Fruit fly (Drosophila melanogaster) whole organism, embryonic: Measurements from ENCODE around the gene CG14668.

ENCODE experiments used
- Abd-B ChIP-seq: fragments of 200-800 bp; sonication (Bioruptor generic); optimal IDR thresholded peaks from 2 replicates; lab custom pipeline; 2018; ENCODE audit warnings: missing biosample characterization, mild to moderate bottlenecking, missing genetic modification characterization, moderate library complexity
- Aef1 ChIP-seq: fragments of 200-800 bp; sonication (Bioruptor generic); IDR thresholded peaks from 3 replicates; pipeline ENCODE4 v1.3.6; 2022; ENCODE audit warnings: missing biosample characterization, missing genetic modification characterization
- B-H2 ChIP-seq: fragments of 200-800 bp; sonication (Bioruptor generic); optimal IDR thresholded peaks from 2 replicates; lab custom pipeline; 2018; ENCODE audit warnings: missing biosample characterization, mild to moderate bottlenecking, missing genetic modification characterization
- CG1024 ChIP-seq: fragments of 200-800 bp; sonication (Bioruptor generic); IDR thresholded peaks from 2 replicates; pipeline ENCODE4 v1.3.6; 2022; ENCODE audit warnings: missing biosample characterization, missing genetic modification characterization
- CG10321 ChIP-seq: fragments of 200-800 bp; sonication (Bioruptor generic); IDR thresholded peaks from 2 replicates; pipeline ENCODE4 v1.3.6; 2022; ENCODE audit warnings: missing biosample characterization, missing genetic modification characterization
- CG1233 ChIP-seq: fragments of 200-800 bp; sonication (Bioruptor generic); optimal IDR thresholded peaks from 4 replicates; lab custom pipeline; 2018; ENCODE audit warnings: missing biosample characterization, mild to moderate bottlenecking, missing genetic modification characterization
- CG13123 ChIP-seq: fragments of 200-800 bp; sonication (Bioruptor generic); optimal IDR thresholded peaks from 2 replicates; lab custom pipeline; 2016; ENCODE audit warnings: missing biosample characterization, missing genetic modification characterization
- CG13775 ChIP-seq: fragments of 200-800 bp; sonication (Bioruptor generic); optimal IDR thresholded peaks from 3 replicates; lab custom pipeline; 2017; ENCODE audit warnings: missing biosample characterization, mild to moderate bottlenecking, missing genetic modification characterization
- CG16813 ChIP-seq: fragments of 200-800 bp; sonication (Bioruptor generic); IDR thresholded peaks from 3 replicates; pipeline ENCODE4 v1.3.6; 2022; ENCODE audit warnings: missing biosample characterization, missing genetic modification characterization; ENCODE audit not compliant: partially characterized antibody
- CG2712 ChIP-seq: fragments of 200-800 bp; optimal IDR thresholded peaks from 3 replicates; lab custom pipeline; 2019; ENCODE audit warnings: missing biosample characterization, mild to moderate bottlenecking, missing genetic modification characterization, moderate library complexity
- CG30403 ChIP-seq: fragments of 200-800 bp; sonication (Bioruptor generic); optimal IDR thresholded peaks from 3 replicates; lab custom pipeline; 2016; ENCODE audit warnings: missing biosample characterization, missing genetic modification characterization
- CG33213 ChIP-seq: fragments of 200-800 bp; sonication (Bioruptor generic); optimal IDR thresholded peaks from 3 replicates; lab custom pipeline; 2016; ENCODE audit warnings: missing biosample characterization, missing genetic modification characterization
- CG34376 ChIP-seq: fragments of 200-800 bp; sonication (Bioruptor generic); optimal IDR thresholded peaks from 2 replicates; lab custom pipeline; 2018; ENCODE audit warnings: missing biosample characterization, mild to moderate bottlenecking, missing genetic modification characterization
- CG4854 ChIP-seq: fragments of 200-800 bp; sonication (Bioruptor generic); optimal IDR thresholded peaks from 2 replicates; lab custom pipeline; 2016; ENCODE audit warnings: missing biosample characterization, missing genetic modification characterization, inconsistent platforms
- CG5245 ChIP-seq: fragments of 200-800 bp; sonication (Bioruptor generic); optimal IDR thresholded peaks from 3 replicates; lab custom pipeline; 2016; ENCODE audit warnings: missing biosample characterization, missing genetic modification characterization
- CG7556 ChIP-seq: fragments of 200-800 bp; sonication (Bioruptor generic); optimal IDR thresholded peaks from 2 replicates; lab custom pipeline; 2017; ENCODE audit warnings: missing biosample characterization, mild to moderate bottlenecking, missing genetic modification characterization
- CG7786 ChIP-seq: fragments of 200-800 bp; sonication (Bioruptor generic); optimal IDR thresholded peaks from 2 replicates; lab custom pipeline; 2016; ENCODE audit warnings: missing biosample characterization, missing genetic modification characterization
- CG7963 ChIP-seq: fragments of 200-800 bp; sonication (Bioruptor generic); IDR thresholded peaks from 3 replicates; pipeline ENCODE4 v1.3.6; 2022; ENCODE audit warnings: missing biosample characterization, missing genetic modification characterization; ENCODE audit not compliant: partially characterized antibody
- CG8359 ChIP-seq: fragments of 200-800 bp; sonication (Bioruptor generic); optimal IDR thresholded peaks from 2 replicates; lab custom pipeline; 2017; ENCODE audit warnings: missing biosample characterization, mild to moderate bottlenecking, missing genetic modification characterization, borderline replicate concordance
- CG8388 ChIP-seq: fragments of 200-800 bp; sonication (Bioruptor generic); optimal IDR thresholded peaks from 2 replicates; lab custom pipeline; 2019; ENCODE audit warnings: missing biosample characterization, mild to moderate bottlenecking, missing genetic modification characterization, moderate library complexity
- Dbx ChIP-seq: fragments of 200-800 bp; sonication (Bioruptor generic); IDR thresholded peaks from 3 replicates; pipeline ENCODE4 v1.3.6; 2022; ENCODE audit warnings: missing biosample characterization, missing genetic modification characterization
- ERR ChIP-seq: fragments of 200-800 bp; sonication (Bioruptor generic); optimal IDR thresholded peaks from 2 replicates; lab custom pipeline; 2016; ENCODE audit warnings: missing biosample characterization, missing genetic modification characterization
- Fer2 ChIP-seq: fragments of 200-800 bp; sonication (Bioruptor generic); optimal IDR thresholded peaks from 2 replicates; lab custom pipeline; 2018; ENCODE audit warnings: missing biosample characterization, mild to moderate bottlenecking, missing genetic modification characterization, moderate library complexity
- H15 ChIP-seq: fragments of 200-800 bp; sonication (Bioruptor generic); IDR thresholded peaks from 3 replicates; pipeline ENCODE4 v1.3.6; 2022; ENCODE audit warnings: missing biosample characterization, missing genetic modification characterization
- HLHmδ ChIP-seq: fragments of 200-800 bp; sonication (Bioruptor generic); optimal IDR thresholded peaks from 2 replicates; lab custom pipeline; 2018; ENCODE audit warnings: missing biosample characterization, mild to moderate bottlenecking, missing genetic modification characterization, moderate library complexity
- Hey ChIP-seq: fragments of 200-800 bp; sonication (Bioruptor generic); optimal IDR thresholded peaks from 3 replicates; lab custom pipeline; 2018; ENCODE audit warnings: missing biosample characterization, mild to moderate bottlenecking, missing genetic modification characterization
- Hr78 ChIP-seq, 2 experiments: fragments of 200-800 bp in 1 of 2; fragments of >200 bp in 1 of 2; sonication (Bioruptor generic) in 1 of 2; optimal IDR thresholded peaks; 2 replicates each; lab custom pipeline; 2017 to 2019; ENCODE audit warnings: missing biosample characterization in 2 of 2, missing genetic modification characterization in 2 of 2, mild to moderate bottlenecking in 1 of 2, moderate library complexity in 1 of 2
- Mad ChIP-seq: fragments of 200-800 bp; sonication (Bioruptor generic); optimal IDR thresholded peaks from 2 replicates; lab custom pipeline; 2016; ENCODE audit warnings: missing biosample characterization, missing genetic modification characterization
- Nf-YA ChIP-seq: fragments of 200-800 bp; sonication (Bioruptor generic); IDR thresholded peaks from 2 replicates; pipeline ENCODE4 v1.3.6; 2022; ENCODE audit warnings: missing biosample characterization, missing genetic modification characterization
- Ptx1 ChIP-seq: fragments of 200-800 bp; sonication (Bioruptor generic); IDR thresholded peaks from 2 replicates; pipeline ENCODE4 v1.3.6; 2022; ENCODE audit warnings: missing biosample characterization, missing genetic modification characterization
- Sin3A ChIP-seq: fragments of >200 bp; optimal IDR thresholded peaks from 2 replicates; lab custom pipeline; 2018
- Six4 ChIP-seq: fragments of 200-800 bp; sonication (Bioruptor generic); optimal IDR thresholded peaks from 2 replicates; lab custom pipeline; 2016; ENCODE audit warnings: missing biosample characterization, missing genetic modification characterization
- ase ChIP-seq: fragments of 200-800 bp; sonication (Bioruptor generic); IDR thresholded peaks from 3 replicates; pipeline ENCODE4 v1.3.6; 2022; ENCODE audit warnings: missing biosample characterization, missing genetic modification characterization
- dmrt99B ChIP-seq: fragments of 200-800 bp; sonication (Bioruptor generic); optimal IDR thresholded peaks from 2 replicates; lab custom pipeline; 2018; ENCODE audit warnings: missing biosample characterization, mild to moderate bottlenecking, missing genetic modification characterization, moderate library complexity
- dpn ChIP-seq, 2 experiments: fragments of 200-800 bp; sonication (Bioruptor generic); optimal IDR thresholded peaks; 3 replicates each; lab custom pipeline; 2016; ENCODE audit warnings: missing biosample characterization in 2 of 2, missing genetic modification characterization in 2 of 2
- dysf ChIP-seq: fragments of 200-800 bp; sonication (Bioruptor generic); IDR thresholded peaks from 3 replicates; pipeline ENCODE4 v1.3.6; 2022; ENCODE audit warnings: missing biosample characterization, missing genetic modification characterization
- hbn ChIP-seq: fragments of 200-800 bp; sonication (Bioruptor generic); IDR thresholded peaks from 2 replicates; pipeline ENCODE4 v1.3.6; 2022; ENCODE audit warnings: missing biosample characterization, missing genetic modification characterization; ENCODE audit not compliant: partially characterized antibody
- ind ChIP-seq: fragments of 200-800 bp; sonication (Bioruptor generic); optimal IDR thresholded peaks from 3 replicates; lab custom pipeline; 2016; ENCODE audit warnings: missing biosample characterization, missing genetic modification characterization
- lilli ChIP-seq: fragments of 200-800 bp; sonication (Bioruptor generic); optimal IDR thresholded peaks from 3 replicates; lab custom pipeline; 2016; ENCODE audit warnings: missing biosample characterization, missing genetic modification characterization
- lola ChIP-seq, 3 experiments: fragments of >200 bp in 2 of 3; fragments of 200-800 bp in 1 of 3; sonication (Bioruptor generic) in 1 of 3; optimal IDR thresholded peaks; 2 replicates each; lab custom pipeline; 2017 to 2019; ENCODE audit warnings: missing biosample characterization in 3 of 3, missing genetic modification characterization in 3 of 3, mild to moderate bottlenecking in 1 of 3, moderate library complexity in 1 of 3
- nerfin-1 ChIP-seq: fragments of 200-800 bp; sonication (Bioruptor generic); optimal IDR thresholded peaks from 3 replicates; lab custom pipeline; 2019; ENCODE audit warnings: missing biosample characterization, mild to moderate bottlenecking, missing genetic modification characterization, moderate library complexity
- otp ChIP-seq: fragments of 200-800 bp; sonication (Bioruptor generic); IDR thresholded peaks from 3 replicates; pipeline ENCODE4, ENCODE4 v1.3.6; 2022; ENCODE audit warnings: missing biosample characterization, missing genetic modification characterization
- pb ChIP-seq: fragments of 200-800 bp; sonication (Bioruptor generic); optimal IDR thresholded peaks from 3 replicates; lab custom pipeline; 2016; ENCODE audit warnings: missing biosample characterization, missing genetic modification characterization
- psq ChIP-seq: fragments of 200-800 bp; sonication (Bioruptor generic); optimal IDR thresholded peaks from 2 replicates; lab custom pipeline; 2017; ENCODE audit warnings: missing biosample characterization, missing genetic modification characterization
- pzg ChIP-seq: fragments of 200-800 bp; sonication (Bioruptor generic); optimal IDR thresholded peaks from 3 replicates; lab custom pipeline; 2018; ENCODE audit warnings: missing biosample characterization, mild to moderate bottlenecking, missing genetic modification characterization, moderate library complexity
- scrt ChIP-seq: fragments of 200-800 bp; sonication (Bioruptor generic); optimal IDR thresholded peaks from 2 replicates; lab custom pipeline; 2018; ENCODE audit warnings: missing biosample characterization, mild to moderate bottlenecking, missing genetic modification characterization, moderate library complexity
- shn ChIP-seq: fragments of 200-800 bp; sonication (Bioruptor generic); optimal IDR thresholded peaks from 3 replicates; lab custom pipeline; 2016; ENCODE audit warnings: missing biosample characterization, missing genetic modification characterization
- so ChIP-seq: fragments of 200-800 bp; sonication (Bioruptor generic); IDR thresholded peaks from 3 replicates; pipeline ENCODE4 v1.3.6; 2022; ENCODE audit warnings: missing biosample characterization, missing genetic modification characterization
- twi ChIP-seq: fragments of 200-800 bp; optimal IDR thresholded peaks from 2 replicates; lab custom pipeline; 2019; ENCODE audit warnings: missing biosample characterization, mild to moderate bottlenecking, missing genetic modification characterization, moderate library complexity
- zfh2 ChIP-seq: fragments of 200-800 bp; sonication (Bioruptor generic); optimal IDR thresholded peaks from 2 replicates; lab custom pipeline; 2016; ENCODE audit warnings: missing biosample characterization, missing genetic modification characterization

CG14668 gene

dm6 chr3R:5368170-5368781, 19.2 kb downstream of the CG14668 start, which contains the start of gene Cerk (continued):
- peak; percentile 54 for TF ChIP-seq CG30403
- TF ChIP-seq Fer2 (tag; lab: Kevin White, UChicago), result no peak
- TF ChIP-seq Ptx1 (GFP tag; lab: Robert Waterston, UW), result peak; percentile 32; the same call in 1 of the 2 replicates
- 0 out of 3 replicates have a peak, but pooled peaks have one; percentile 8 for TF ChIP-seq H15 (GFP tag; lab: Robert Waterston, UW)
- peak; percentile 36 for TF ChIP-seq zfh2
- no peak for TF ChIP-seq CG10321 (GFP tag; lab: Robert Waterston, UW)
- TF ChIP-seq dpn (GFP tag; optimal IDR thresholded peaks at IDR 0.05; lab: Kevin White, UChicago), result peak; percentile 47 to 67
- peak; percentile 49 for TF ChIP-seq ERR (GFP tag; lab: Kevin White, UChicago)
- TF ChIP-seq CG33213 (GFP tag; lab: Kevin White, UChicago), result peak; percentile 73
- no peak for TF ChIP-seq CG8388
- TF ChIP-seq Abd-B (GFP tag; lab: Kevin White, UChicago), result no peak
- no peak; the same call in 2 of the 3 replicates for TF ChIP-seq so (GFP tag; lab: Robert Waterston, UW)
- TF ChIP-seq lilli (GFP tag; lab: Kevin White, UChicago), result peak; percentile 50
- peak; percentile 73 for TF ChIP-seq Dbx (GFP tag; lab: Robert Waterston, UW)
- peak; percentile 27 for TF ChIP-seq ind
- peak; percentile 58; the same call in 2 of the 3 replicates for TF ChIP-seq dysf (GFP tag; lab: Robert Waterston, UW)
- peak; percentile 13 for TF ChIP-seq CG1233 (GFP tag; lab: Kevin White, UChicago)
- TF ChIP-seq CG13123 (GFP tag; lab: Kevin White, UChicago), result peak; percentile 24
- TF ChIP-seq pb, result no peak
- TF ChIP-seq ase, result no peak
- TF ChIP-seq scrt (GFP tag; lab: Kevin White, UChicago), result no peak
- TF ChIP-seq Sin3A (lab: Kevin White, UChicago), result peak; percentile 70
- 0 out of 3 replicates have a peak, but pooled peaks have one; percentile 33 for TF ChIP-seq otp (GFP tag; lab: Robert Waterston, UW)
- no peak for TF ChIP-seq Mad (GFP tag; lab: Kevin White, UChicago)
- peak; percentile 21 for TF ChIP-seq B-H2 (GFP tag; lab: Kevin White, UChicago)
- TF ChIP-seq dmrt99B (tag; lab: Kevin White, UChicago), result no peak
- no peak for TF ChIP-seq nerfin-1 (tag; lab: Kevin White, UChicago)
- TF ChIP-seq shn (GFP tag; lab: Kevin White, UChicago), result peak; percentile 37
- TF ChIP-seq Hey, result no peak
- peak; percentile 67 for TF ChIP-seq HLHmδ (GFP tag; lab: Kevin White, UChicago)
- no peak for TF ChIP-seq psq
- no peak for TF ChIP-seq CG8359 (GFP tag; lab: Kevin White, UChicago)
- no peak for TF ChIP-seq Six4 (GFP tag; lab: Kevin White, UChicago)
- TF ChIP-seq CG5245 (GFP tag; lab: Kevin White, UChicago), result no peak
- no peak for TF ChIP-seq CG7963 (GFP tag; lab: Robert Waterston, UW)
- TF ChIP-seq Aef1, result 0 out of 3 replicates have a peak, but pooled peaks have one; percentile 12
- TF ChIP-seq CG1024 (GFP tag; lab: Robert Waterston, UW), result no peak
- TF ChIP-seq CG16813, result peak; percentile 49; the same call in 1 of the 3 replicates
- no peak for TF ChIP-seq CG34376 (GFP tag; lab: Kevin White, UChicago)
- TF ChIP-seq lola (GFP tag; optimal IDR thresholded peaks at IDR 0.05; lab: Kevin White, UChicago), result no peak
- TF ChIP-seq CG7556 (GFP tag; lab: Kevin White, UChicago), result no peak
- TF ChIP-seq Nf-YA (GFP tag; lab: Robert Waterston, UW), result no peak
- TF ChIP-seq CG7786 (GFP tag; lab: Kevin White, UChicago), result peak; percentile 20
- no peak for TF ChIP-seq CG4854 (GFP tag; lab: Kevin White, UChicago)
- TF ChIP-seq CG13775 (GFP tag; lab: Kevin White, UChicago), result no peak
- no peak for TF ChIP-seq Hr78 (GFP tag; optimal IDR thresholded peaks at IDR 0.05; lab: Kevin White, UChicago)
- peak; percentile 41 for TF ChIP-seq hbn (GFP tag; lab: Robert Waterston, UW)
- TF ChIP-seq CG2712 (tag; lab: Kevin White, UChicago), result peak; percentile 42
- peak; percentile 91 for TF ChIP-seq pzg (GFP tag; lab: Kevin White, UChicago)
- TF ChIP-seq twi, result no peak
